In the genomic region with DNA sequence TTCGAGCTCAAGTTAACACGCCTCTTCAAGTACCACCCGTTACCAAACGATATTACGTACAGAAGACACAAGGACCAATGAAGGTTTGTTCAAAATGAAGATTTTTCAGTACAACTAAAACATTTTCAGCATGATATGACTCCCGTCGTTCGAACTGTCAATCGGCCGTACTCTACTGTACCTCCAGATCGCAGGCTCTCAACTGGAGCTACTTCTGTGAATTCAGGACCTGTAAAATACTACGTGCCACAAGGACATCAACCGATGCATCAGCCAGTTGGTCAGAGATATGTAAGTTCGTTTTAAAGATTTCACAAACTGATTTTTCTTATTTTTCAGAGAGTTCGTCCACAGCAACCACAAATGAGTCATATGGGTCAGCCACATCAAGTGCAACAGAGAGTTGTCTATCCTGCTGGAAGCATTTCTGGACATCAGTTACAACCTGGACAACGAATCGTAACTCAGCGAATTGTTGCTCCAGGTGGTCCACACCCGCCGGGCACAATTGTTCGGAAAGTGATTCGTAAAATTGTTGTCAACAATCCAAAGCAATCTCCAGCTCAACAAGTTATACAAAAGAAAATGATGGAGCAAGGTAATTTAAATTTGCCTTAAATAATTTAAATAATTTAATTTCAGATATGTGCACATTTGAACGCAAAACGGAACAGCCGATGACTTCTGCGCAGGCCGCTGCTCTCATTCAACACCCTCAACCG, we compare ENCODE assay signal across 2 worm cellular contexts.
TF ChIP-seq lines count a peak whose summit lies in the region.

No protein-coding gene starts in this region.

TF ChIP-seq in whole organism, L1 larva, 84 proteins besides CTCF, POLR2A, EP300 and RAD21:
- TF ChIP-seq C16A3.4 (tag; optimal IDR thresholded peaks at IDR 0.05; lab: Kevin White, UChicago) (no peak), dpl-1 (GFP tag; optimal IDR thresholded peaks at IDR 0.05; lab: Kevin White, UChicago) (peak in 1 of 3 experiments; percentile 17), alr-1 (tag; optimal IDR thresholded peaks at IDR 0.05; lab: Kevin White, UChicago; ENCODE audit: borderline replicate concordance) (no peak), unc-86 (tag; optimal IDR thresholded peaks at IDR 0.05; lab: Kevin White, UChicago) (no peak), hlh-17 (GFP tag; optimal IDR thresholded peaks at IDR 0.05; lab: Kevin White, UChicago; ENCODE audit: borderline replicate concordance) (no peak), nhr-90 (tag; optimal IDR thresholded peaks at IDR 0.05; lab: Kevin White, UChicago; ENCODE audit: poor library complexity) (no peak), nhr-20 (tag; optimal IDR thresholded peaks at IDR 0.05; lab: Kevin White, UChicago) (no peak), aha-1 (tag; optimal IDR thresholded peaks at IDR 0.05; lab: Kevin White, UChicago) (peak; percentile 14), hlh-4 (tag; optimal IDR thresholded peaks at IDR 0.05; lab: Kevin White, UChicago) (no peak), efl-1 (optimal IDR thresholded peaks at IDR 0.05; lab: Kevin White, UChicago) (no peak), efl-1 (GFP tag; optimal IDR thresholded peaks at IDR 0.05 in 1 of 2; lab: Kevin White, UChicago) (peak in 1 of 2 experiments; percentile 51), pag-3 (tag; optimal IDR thresholded peaks at IDR 0.05; lab: Kevin White, UChicago; ENCODE audit: borderline replicate concordance, insufficient read depth) (no peak), snpc-4 (tag; optimal IDR thresholded peaks at IDR 0.05; lab: Kevin White, UChicago) (no peak), ztf-11 (tag; optimal IDR thresholded peaks at IDR 0.05; lab: Kevin White, UChicago) (no peak)

TF ChIP-seq in whole organism, L4 larva, 104 proteins besides CTCF, POLR2A, EP300 and RAD21:
- TF ChIP-seq nhr-25 (tag; optimal IDR thresholded peaks at IDR 0.05; lab: Kevin White, UChicago; ENCODE audit: borderline replicate concordance, insufficient read depth) = no peak
- peak in 1 of 2 experiments; percentile 89 for TF ChIP-seq unc-62 (GFP tag; optimal IDR thresholded peaks at IDR 0.05 in 1 of 2; lab: Kevin White, UChicago)
- no peak for TF ChIP-seq unc-62 (tag; optimal IDR thresholded peaks at IDR 0.05; lab: Kevin White, UChicago)
- TF ChIP-seq aha-1 (tag; lab: Kevin White, UChicago) = peak; percentile 98
